Fruit fly (Drosophila melanogaster) whole organism, embryonic: ENCODE measurements around the gene Prx4.

Source experiments
- Adf1 ChIP-seq: fragments of 200-800 bp; sonication (Bioruptor generic); IDR thresholded peaks from 2 replicates; pipeline ENCODE4 v1.3.6; 2022; ENCODE audit warnings: missing biosample characterization, missing genetic modification characterization
- Bdp1 ChIP-seq: fragments of 200-800 bp; sonication (Bioruptor generic); optimal IDR thresholded peaks from 3 replicates; lab custom pipeline; 2016; ENCODE audit warnings: missing biosample characterization, missing genetic modification characterization
- CG10274 ChIP-seq: fragments of 200-800 bp; sonication (Bioruptor generic); optimal IDR thresholded peaks from 3 replicates; lab custom pipeline; 2017; ENCODE audit warnings: missing biosample characterization, mild to moderate bottlenecking, missing genetic modification characterization
- CG10321 ChIP-seq: fragments of 200-800 bp; sonication (Bioruptor generic); IDR thresholded peaks from 2 replicates; pipeline ENCODE4 v1.3.6; 2022; ENCODE audit warnings: missing biosample characterization, missing genetic modification characterization
- CG10462 ChIP-seq: fragments of 200-800 bp; sonication (Bioruptor generic); optimal IDR thresholded peaks from 2 replicates; lab custom pipeline; 2016; ENCODE audit warnings: missing biosample characterization, missing genetic modification characterization
- CG11723 ChIP-seq: fragments of 200-800 bp; sonication (Bioruptor generic); optimal IDR thresholded peaks from 2 replicates; lab custom pipeline; 2017; ENCODE audit warnings: missing biosample characterization, mild to moderate bottlenecking, missing genetic modification characterization
- CG12219 ChIP-seq: fragments of 200-800 bp; sonication (Bioruptor generic); optimal IDR thresholded peaks from 3 replicates; lab custom pipeline; 2018; ENCODE audit warnings: missing biosample characterization, mild to moderate bottlenecking, missing genetic modification characterization
- CG12744 ChIP-seq: fragments of 200-800 bp; sonication (Bioruptor generic); optimal IDR thresholded peaks from 2 replicates; lab custom pipeline; 2016; ENCODE audit warnings: missing biosample characterization, missing genetic modification characterization
- CG13624 ChIP-seq: fragments of 200-800 bp; sonication (Bioruptor generic); optimal IDR thresholded peaks from 2 replicates; lab custom pipeline; 2016; ENCODE audit warnings: missing biosample characterization, missing genetic modification characterization
- CG15696 ChIP-seq: fragments of 200-800 bp; sonication (Bioruptor generic); optimal IDR thresholded peaks from 2 replicates; lab custom pipeline; 2019; ENCODE audit warnings: missing biosample characterization, mild to moderate bottlenecking, missing genetic modification characterization, moderate library complexity
- CG1602 ChIP-seq: fragments of 200-800 bp; sonication (Bioruptor generic); optimal IDR thresholded peaks from 3 replicates; lab custom pipeline; 2016; ENCODE audit warnings: missing biosample characterization, missing genetic modification characterization
- CG18011 ChIP-seq: fragments of 200-800 bp; sonication (Bioruptor generic); optimal IDR thresholded peaks from 2 replicates; lab custom pipeline; 2017; ENCODE audit warnings: missing biosample characterization, missing genetic modification characterization, mild to moderate bottlenecking, moderate library complexity, missing genotype
- CG18262 ChIP-seq: fragments of 200-800 bp; optimal IDR thresholded peaks from 3 replicates; lab custom pipeline; 2019; ENCODE audit warnings: missing biosample characterization, mild to moderate bottlenecking, missing genetic modification characterization, moderate library complexity
- CG2120 ChIP-seq: fragments of 200-800 bp; sonication (Bioruptor generic); optimal IDR thresholded peaks from 3 replicates; lab custom pipeline; 2016; ENCODE audit warnings: missing biosample characterization, missing genetic modification characterization
- CG30403 ChIP-seq: fragments of 200-800 bp; sonication (Bioruptor generic); optimal IDR thresholded peaks from 3 replicates; lab custom pipeline; 2016; ENCODE audit warnings: missing biosample characterization, missing genetic modification characterization
- CG3407 ChIP-seq: fragments of 200-800 bp; sonication (Bioruptor generic); optimal IDR thresholded peaks from 2 replicates; lab custom pipeline; 2018; ENCODE audit warnings: missing biosample characterization, mild to moderate bottlenecking, missing genetic modification characterization
- CG4730 ChIP-seq: fragments of 200-800 bp; sonication (Bioruptor generic); IDR thresholded peaks from 2 replicates; pipeline ENCODE4 v1.3.6; 2022; ENCODE audit warnings: missing biosample characterization, missing genetic modification characterization
- CG6813 ChIP-seq: fragments of 200-800 bp; sonication (Bioruptor generic); optimal IDR thresholded peaks from 2 replicates; lab custom pipeline; 2017; ENCODE audit warnings: missing biosample characterization, missing genetic modification characterization, mild to moderate bottlenecking, moderate library complexity, missing genetic modification reagents
- CG8765 ChIP-seq: fragments of 200-800 bp; sonication (Bioruptor generic); IDR thresholded peaks from 2 replicates; pipeline ENCODE4 v1.3.6; 2022; ENCODE audit warnings: missing biosample characterization, missing genetic modification characterization
- Dip2 ChIP-seq: fragments of 200-800 bp; sonication (Bioruptor generic); IDR thresholded peaks from 2 replicates; pipeline ENCODE4 v1.3.6; 2022; ENCODE audit warnings: missing biosample characterization, missing genetic modification characterization
- Drgx ChIP-seq: fragments of 200-800 bp; sonication (Bioruptor generic); IDR thresholded peaks from 2 replicates; pipeline ENCODE4 v1.3.6; 2022; ENCODE audit warnings: missing biosample characterization, missing genetic modification characterization
- Fer2 ChIP-seq: fragments of 200-800 bp; sonication (Bioruptor generic); optimal IDR thresholded peaks from 2 replicates; lab custom pipeline; 2018; ENCODE audit warnings: missing biosample characterization, mild to moderate bottlenecking, missing genetic modification characterization, moderate library complexity
- Fer3 ChIP-seq: fragments of 200-800 bp; sonication (Bioruptor generic); optimal IDR thresholded peaks from 2 replicates; lab custom pipeline; 2018; ENCODE audit warnings: missing biosample characterization, mild to moderate bottlenecking, missing genetic modification characterization, moderate library complexity
- H2.0 ChIP-seq: fragments of 200-800 bp; sonication (Bioruptor generic); IDR thresholded peaks from 2 replicates; pipeline ENCODE4 v1.3.6; 2022; ENCODE audit warnings: missing biosample characterization, missing genetic modification characterization
- HHEX ChIP-seq: fragments of 200-800 bp; sonication (Bioruptor generic); optimal IDR thresholded peaks from 3 replicates; lab custom pipeline; 2017; ENCODE audit warnings: missing biosample characterization, mild to moderate bottlenecking, missing genetic modification characterization, missing genetic modification reagents
- HmgD ChIP-seq: fragments of 200-800 bp; sonication (Bioruptor generic); optimal IDR thresholded peaks from 3 replicates; lab custom pipeline; 2016; ENCODE audit warnings: missing biosample characterization, missing genetic modification characterization
- Hr3 ChIP-seq: fragments of 200-800 bp; sonication (Bioruptor generic); optimal IDR thresholded peaks from 3 replicates; lab custom pipeline; 2016; ENCODE audit warnings: missing biosample characterization, missing genetic modification characterization
- NC2α ChIP-seq: fragments of 200-800 bp; sonication (Bioruptor generic); optimal IDR thresholded peaks from 2 replicates; lab custom pipeline; 2016; ENCODE audit warnings: missing biosample characterization, missing genetic modification characterization
- bbx ChIP-seq: fragments of 200-800 bp; sonication (Bioruptor generic); IDR thresholded peaks from 2 replicates; pipeline ENCODE4 v1.3.6; 2022; ENCODE audit warnings: missing biosample characterization, missing genetic modification characterization; ENCODE audit not compliant: partially characterized antibody
- caup ChIP-seq: fragments of 200-800 bp; sonication (Bioruptor generic); optimal IDR thresholded peaks from 3 replicates; lab custom pipeline; 2017; ENCODE audit warnings: missing biosample characterization, mild to moderate bottlenecking, missing genetic modification characterization, moderate library complexity; ENCODE audit not compliant: severe bottlenecking
- chn ChIP-seq: fragments of 200-800 bp; sonication (Bioruptor generic); optimal IDR thresholded peaks from 2 replicates; lab custom pipeline; 2016; ENCODE audit warnings: missing biosample characterization, missing genetic modification characterization
- croc ChIP-seq: fragments of 200-800 bp; sonication (Bioruptor generic); conservative IDR thresholded peaks from 3 replicates; pipeline ENCODE4 v1.3.6; 2022; ENCODE audit warnings: missing biosample characterization, missing genetic modification characterization
- dmrt99B ChIP-seq: fragments of 200-800 bp; sonication (Bioruptor generic); optimal IDR thresholded peaks from 2 replicates; lab custom pipeline; 2018; ENCODE audit warnings: missing biosample characterization, mild to moderate bottlenecking, missing genetic modification characterization, moderate library complexity
- ems ChIP-seq: fragments of 200-800 bp; sonication (Bioruptor generic); optimal IDR thresholded peaks from 3 replicates; lab custom pipeline; 2016; ENCODE audit warnings: missing biosample characterization, missing genetic modification characterization
- ewg ChIP-seq: fragments of 200-800 bp; sonication (Bioruptor generic); optimal IDR thresholded peaks from 3 replicates; lab custom pipeline; 2017; ENCODE audit warnings: mild to moderate bottlenecking, missing biosample characterization, missing genetic modification reagents, missing genetic modification characterization
- fd102C ChIP-seq: fragments of 200-800 bp; sonication (Bioruptor generic); optimal IDR thresholded peaks from 2 replicates; lab custom pipeline; 2018; ENCODE audit warnings: missing biosample characterization, mild to moderate bottlenecking, missing genetic modification characterization, moderate library complexity
- fd3F ChIP-seq: fragments of 200-800 bp; sonication (Bioruptor generic); optimal IDR thresholded peaks from 2 replicates; lab custom pipeline; 2018; ENCODE audit warnings: missing biosample characterization, mild to moderate bottlenecking, missing genetic modification characterization, moderate library complexity
- h ChIP-seq: fragments of >200 bp; optimal IDR thresholded peaks from 2 replicates; lab custom pipeline; 2017
- kay ChIP-seq: fragments of 200-800 bp; sonication (Bioruptor generic); optimal IDR thresholded peaks from 2 replicates; lab custom pipeline; 2016; ENCODE audit warnings: missing biosample characterization, missing genetic modification characterization
- lola ChIP-seq, 3 experiments: fragments of >200 bp in 2 of 3; fragments of 200-800 bp in 1 of 3; sonication (Bioruptor generic) in 1 of 3; optimal IDR thresholded peaks; 2 replicates each; lab custom pipeline; 2017 to 2019; ENCODE audit warnings: missing biosample characterization in 3 of 3, missing genetic modification characterization in 3 of 3, mild to moderate bottlenecking in 1 of 3, moderate library complexity in 1 of 3
- mam ChIP-seq: fragments of 200-800 bp; sonication (Bioruptor generic); optimal IDR thresholded peaks from 3 replicates; lab custom pipeline; 2016; ENCODE audit warnings: missing biosample characterization, missing genetic modification characterization
- p53 ChIP-seq: fragments of 200-800 bp; sonication (Bioruptor generic); optimal IDR thresholded peaks from 2 replicates; lab custom pipeline; 2016; ENCODE audit warnings: missing biosample characterization, missing genetic modification characterization
- pfk ChIP-seq: fragments of 200-800 bp; sonication (Bioruptor generic); optimal IDR thresholded peaks from 2 replicates; lab custom pipeline; 2018; ENCODE audit warnings: missing biosample characterization, mild to moderate bottlenecking, missing genetic modification characterization, moderate library complexity
- phol ChIP-seq: fragments of 200-800 bp; sonication (Bioruptor generic); optimal IDR thresholded peaks from 3 replicates; lab custom pipeline; 2018; ENCODE audit warnings: missing biosample characterization, mild to moderate bottlenecking, missing genetic modification characterization, moderate library complexity
- sim ChIP-seq: fragments of 200-800 bp; sonication (Bioruptor generic); IDR thresholded peaks from 2 replicates; pipeline ENCODE4 v1.3.6; 2022; ENCODE audit warnings: missing biosample characterization, missing genetic modification characterization
- slbo ChIP-seq: fragments of 200-800 bp; sonication (Bioruptor generic); IDR thresholded peaks from 2 replicates; pipeline ENCODE4 v1.3.6; 2022; ENCODE audit warnings: missing biosample characterization, missing genetic modification characterization
- usp ChIP-seq: fragments of >200 bp; optimal IDR thresholded peaks from 2 replicates; lab custom pipeline; 2017; ENCODE audit warnings: missing biosample characterization, missing genetic modification characterization
- vvl ChIP-seq: fragments of 200-800 bp; sonication (Bioruptor generic); IDR thresholded peaks from 2 replicates; pipeline ENCODE4 v1.3.6; 2022; ENCODE audit warnings: missing biosample characterization, missing genetic modification characterization
- z ChIP-seq: fragments of 200-800 bp; sonication (Bioruptor generic); IDR thresholded peaks from 3 replicates; pipeline ENCODE4 v1.3.6; 2022; ENCODE audit warnings: missing biosample characterization, missing genetic modification characterization

The Prx4 gene

DNA sequence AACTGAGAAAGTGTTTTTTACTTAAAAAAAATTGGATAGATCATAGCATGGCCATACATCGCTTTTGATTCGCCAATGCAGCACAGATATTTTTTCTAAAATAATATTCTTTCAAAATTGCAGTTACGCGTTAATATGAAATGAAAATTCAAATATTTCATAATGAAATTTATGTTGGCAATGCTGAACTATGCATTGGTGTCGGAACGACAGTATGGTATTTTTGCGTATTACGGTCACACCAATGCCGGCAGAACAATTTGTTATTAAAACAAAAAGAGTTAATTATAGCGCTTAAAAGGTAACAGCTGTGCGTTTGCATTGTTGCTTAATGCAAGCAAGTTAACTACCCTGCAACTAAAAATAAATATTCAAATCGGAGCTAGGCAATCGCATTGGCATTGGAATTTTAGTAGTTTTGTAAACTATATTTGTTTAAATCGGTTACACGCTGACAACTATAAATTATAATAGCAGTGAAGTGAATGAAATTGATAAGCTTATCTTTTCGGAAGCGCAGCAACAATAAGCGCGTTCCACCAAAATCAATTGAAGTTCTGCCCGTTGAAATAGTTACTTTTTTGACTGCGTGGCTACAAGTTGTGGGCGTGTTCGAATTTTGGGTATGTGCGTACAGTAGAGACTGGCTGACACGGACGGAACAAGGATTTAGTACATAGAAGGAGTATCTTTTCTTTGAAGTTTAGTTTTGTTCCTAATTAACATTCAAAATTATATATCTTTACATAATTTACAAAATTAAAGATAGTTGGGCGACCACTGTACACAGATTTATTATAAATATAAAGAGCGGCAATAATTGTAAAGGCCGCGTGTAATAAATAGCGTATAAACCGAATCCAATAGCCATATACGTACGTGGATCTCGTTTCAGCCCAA, at the start of gene Prx4 (continued):
- peak; percentile 11 for TF ChIP-seq chn (GFP tag; lab: Kevin White, UChicago)
- no peak for TF ChIP-seq z (GFP tag; lab: Robert Waterston, UW)
- TF ChIP-seq Fer3 (tag; lab: Kevin White, UChicago): peak; percentile 81
- peak; percentile 76 for TF ChIP-seq CG30403 (GFP tag; lab: Kevin White, UChicago)
- peak; percentile 74 for TF ChIP-seq caup (GFP tag; lab: Kevin White, UChicago)
- no peak for TF ChIP-seq CG10274 (GFP tag; lab: Kevin White, UChicago)
- TF ChIP-seq mam (GFP tag; lab: Kevin White, UChicago): peak; percentile 61
- TF ChIP-seq usp: no peak
- no peak for TF ChIP-seq CG11723
- TF ChIP-seq HmgD (GFP tag; lab: Kevin White, UChicago): no peak
- peak; percentile 87 for TF ChIP-seq dmrt99B (tag; lab: Kevin White, UChicago)
- peak; percentile 43 for TF ChIP-seq CG1602 (GFP tag; lab: Kevin White, UChicago)
- TF ChIP-seq Adf1 (GFP tag; lab: Robert Waterston, UW): peak; percentile 17; the same call in 1 of the 2 replicates
- TF ChIP-seq h: no peak
- peak in 1 of 3 experiments; percentile 54 for TF ChIP-seq lola (GFP tag; optimal IDR thresholded peaks at IDR 0.05; lab: Kevin White, UChicago)
- TF ChIP-seq NC2α (GFP tag; lab: Kevin White, UChicago): no peak
- TF ChIP-seq fd102C (GFP tag; lab: Kevin White, UChicago): peak; percentile 4
- TF ChIP-seq CG15696 (tag; lab: Kevin White, UChicago): peak; percentile 24
- TF ChIP-seq phol (tag; lab: Kevin White, UChicago): peak; percentile 66
- TF ChIP-seq pfk (GFP tag; lab: Kevin White, UChicago): no peak
- no peak for TF ChIP-seq bbx (GFP tag; lab: Robert Waterston, UW)
- peak; percentile 38 for TF ChIP-seq CG6813 (GFP tag; lab: Kevin White, UChicago)
- peak; percentile 57 for TF ChIP-seq Hr3 (GFP tag; lab: Kevin White, UChicago)
- peak; percentile 50 for TF ChIP-seq CG3407 (GFP tag; lab: Kevin White, UChicago)
- TF ChIP-seq H2.0: peak; percentile 56
- peak; percentile 51 for TF ChIP-seq ems (GFP tag; lab: Kevin White, UChicago)
- TF ChIP-seq Fer2: peak; percentile 29
- TF ChIP-seq slbo: peak; percentile 88
- TF ChIP-seq CG2120 (GFP tag; lab: Kevin White, UChicago): peak; percentile 80
- TF ChIP-seq vvl (GFP tag; lab: Robert Waterston, UW): peak; percentile 88; the same call in 1 of the 2 replicates
- TF ChIP-seq CG10321: peak; percentile 51; the same call in 1 of the 2 replicates
- TF ChIP-seq CG4730 (GFP tag; lab: Robert Waterston, UW): peak; percentile 54; the same call in 1 of the 2 replicates
- no peak for TF ChIP-seq CG12744 (GFP tag; lab: Kevin White, UChicago)
- peak; percentile 43; the same call in 1 of the 2 replicates for TF ChIP-seq CG8765 (GFP tag; lab: Robert Waterston, UW)
- TF ChIP-seq ewg (GFP tag; lab: Kevin White, UChicago): peak; percentile 35
- peak; percentile 56 for TF ChIP-seq fd3F (GFP tag; lab: Kevin White, UChicago)
- no peak for TF ChIP-seq kay (GFP tag; lab: Kevin White, UChicago)
- TF ChIP-seq HHEX: peak; percentile 54
- TF ChIP-seq Dip2 (GFP tag; lab: Robert Waterston, UW): no peak
- peak; percentile 81 for TF ChIP-seq Drgx (GFP tag; lab: Robert Waterston, UW)
- no peak for TF ChIP-seq CG10462 (GFP tag; lab: Kevin White, UChicago)
- TF ChIP-seq croc (GFP tag; lab: Robert Waterston, UW): peak; percentile 45; the same call in 2 of the 3 replicates
- TF ChIP-seq CG18262 (tag; lab: Kevin White, UChicago): peak; percentile 71
- peak; percentile 30 for TF ChIP-seq Bdp1 (GFP tag; lab: Kevin White, UChicago)
- TF ChIP-seq CG13624 (GFP tag; lab: Kevin White, UChicago): peak; percentile 26
- TF ChIP-seq CG18011 (GFP tag; lab: Kevin White, UChicago): peak; percentile 15
- no peak for TF ChIP-seq p53 (GFP tag; lab: Kevin White, UChicago)
- no peak for TF ChIP-seq sim (GFP tag; lab: Robert Waterston, UW)
- peak; percentile 30 for TF ChIP-seq CG12219 (GFP tag; lab: Kevin White, UChicago)
